6 fruit fly cellular contexts compared by ENCODE assay signal in the genomic region with DNA sequence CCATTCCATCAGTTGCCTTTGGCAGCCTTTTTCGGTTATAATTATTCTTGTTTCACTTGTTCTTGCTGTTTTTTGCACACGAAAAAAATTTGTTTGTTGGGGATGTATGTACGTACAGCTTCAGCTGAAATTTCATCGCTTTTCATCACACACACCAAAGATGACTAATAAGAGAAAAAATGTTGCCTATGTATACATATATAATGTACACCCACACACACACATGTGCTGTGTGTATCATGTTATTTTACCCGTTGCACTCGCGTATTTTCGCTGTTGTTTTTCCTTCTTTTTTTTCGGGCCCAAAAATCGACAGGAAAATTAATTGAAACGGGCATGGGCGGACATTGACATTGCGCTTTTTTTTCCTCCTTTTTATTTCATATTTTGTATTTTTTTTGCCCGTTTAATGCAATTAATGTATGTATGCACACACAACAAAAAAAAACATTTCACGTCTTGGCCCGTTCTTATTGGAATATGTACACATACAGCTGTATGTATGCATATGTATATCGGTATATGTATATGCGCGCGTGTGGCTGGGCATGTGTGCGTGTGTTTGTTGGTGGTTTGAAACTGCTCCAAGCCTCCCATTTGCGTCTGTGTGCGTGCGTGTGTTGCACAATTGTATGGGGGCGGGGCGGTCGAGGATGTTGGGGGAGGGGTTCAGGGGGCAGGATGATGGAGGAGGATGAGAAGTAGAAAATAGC.
TF ChIP-seq lines count a peak whose summit lies in the region.

No protein-coding gene starts in this region.

- TF ChIP-seq CTCF in whole organism, embryonic (GFP tag; optimal IDR thresholded peaks at IDR 0.05; lab: Kevin White, UChicago): no peak

TF ChIP-seq in whole organism, 6 proteins besides CTCF, POLR2A, EP300 and RAD21:
- TF ChIP-seq pan (optimal IDR thresholded peaks at IDR 0.05; lab: Kevin White, UChicago) (peak; percentile 28), usp (GFP tag; optimal IDR thresholded peaks at IDR 0.05; lab: Kevin White, UChicago) (no peak), psq (optimal IDR thresholded peaks at IDR 0.05; lab: Kevin White, UChicago) (no peak), CG8478 (optimal IDR thresholded peaks at IDR 0.05; lab: Kevin White, UChicago) (peak; percentile 65)

TF ChIP-seq in whole organism, adult, 20 proteins besides CTCF, POLR2A, EP300 and RAD21:
- TF ChIP-seq CG14711 (tag; optimal IDR thresholded peaks at IDR 0.05; lab: Kevin White, UChicago) (no peak), Hr96 (GFP tag; optimal IDR thresholded peaks at IDR 0.05; lab: Kevin White, UChicago) (no peak), pad (GFP tag; optimal IDR thresholded peaks at IDR 0.05; lab: Kevin White, UChicago) (peak; percentile 29), kay (GFP tag; lab: Kevin White, UChicago; ENCODE audit: borderline replicate concordance) (peak; percentile 91), ovo (GFP tag; optimal IDR thresholded peaks at IDR 0.05; lab: Kevin White, UChicago) (peak; percentile 23), CG33017 (tag; optimal IDR thresholded peaks at IDR 0.05; lab: Kevin White, UChicago) (no peak)
TF ChIP-seq in whole organism, adult: peak in this region for 3.

TF ChIP-seq in whole organism, embryonic, 481 proteins besides CTCF, POLR2A, EP300 and RAD21:
- TF ChIP-seq bsh (GFP tag; optimal IDR thresholded peaks at IDR 0.05; lab: Kevin White, UChicago) (peak in 1 of 2 experiments; percentile 3), nom (GFP tag; optimal IDR thresholded peaks at IDR 0.05; lab: Kevin White, UChicago) (peak; percentile 39), CG12236 (GFP tag; optimal IDR thresholded peaks at IDR 0.05; lab: Kevin White, UChicago) (no peak), dm (GFP tag; optimal IDR thresholded peaks at IDR 0.05; lab: Kevin White, UChicago) (no peak), cg (GFP tag; optimal IDR thresholded peaks at IDR 0.05; lab: Kevin White, UChicago) (peak; percentile 85)

TF ChIP-seq in whole organism, prepupa, 60 proteins besides CTCF, POLR2A, EP300 and RAD21 (continues in another document):
- peak; percentile 13 for TF ChIP-seq fd59A (GFP tag; optimal IDR thresholded peaks at IDR 0.05; lab: Kevin White, UChicago)
- peak; percentile 33 for TF ChIP-seq CG6808 (GFP tag; optimal IDR thresholded peaks at IDR 0.05; lab: Kevin White, UChicago)
- TF ChIP-seq CG1621 (tag; optimal IDR thresholded peaks at IDR 0.05; lab: Kevin White, UChicago): no peak
- no peak for TF ChIP-seq CG6792 (GFP tag; optimal IDR thresholded peaks at IDR 0.05; lab: Kevin White, UChicago)
- TF ChIP-seq Sox15 (GFP tag; optimal IDR thresholded peaks at IDR 0.05; lab: Kevin White, UChicago): no peak
- no peak for TF ChIP-seq CG3919 (GFP tag; optimal IDR thresholded peaks at IDR 0.05; lab: Kevin White, UChicago)
- TF ChIP-seq CG7368 (GFP tag; optimal IDR thresholded peaks at IDR 0.05; lab: Kevin White, UChicago): no peak
- TF ChIP-seq Eip75B (GFP tag; optimal IDR thresholded peaks at IDR 0.05; lab: Kevin White, UChicago): peak; percentile 21
- TF ChIP-seq ss (GFP tag; optimal IDR thresholded peaks at IDR 0.05; lab: Kevin White, UChicago): peak; percentile 30 to 65
- TF ChIP-seq topi (GFP tag; optimal IDR thresholded peaks at IDR 0.05; lab: Kevin White, UChicago): no peak
- TF ChIP-seq CG9139 (GFP tag; optimal IDR thresholded peaks at IDR 0.05; lab: Kevin White, UChicago): peak; percentile 30
- TF ChIP-seq Hr39 (GFP tag; optimal IDR thresholded peaks at IDR 0.05; lab: Kevin White, UChicago): no peak
- peak; percentile 32 for TF ChIP-seq CG6276 (GFP tag; optimal IDR thresholded peaks at IDR 0.05; lab: Kevin White, UChicago)
- TF ChIP-seq spab (GFP tag; optimal IDR thresholded peaks at IDR 0.05; lab: Kevin White, UChicago): peak; percentile 32
- no peak for TF ChIP-seq CG8119 (GFP tag; IDR thresholded peaks at IDR 0.05; lab: Robert Waterston, UW)
- TF ChIP-seq CG31627 (GFP tag; optimal IDR thresholded peaks at IDR 0.05; lab: Kevin White, UChicago): no peak
- no peak for TF ChIP-seq achi (GFP tag; optimal IDR thresholded peaks at IDR 0.05; lab: Kevin White, UChicago)
- no peak for TF ChIP-seq CG10631 (GFP tag; optimal IDR thresholded peaks at IDR 0.05; lab: Kevin White, UChicago)
- TF ChIP-seq CG16779 (tag; optimal IDR thresholded peaks at IDR 0.05; lab: Kevin White, UChicago): peak; percentile 25
- TF ChIP-seq salr (GFP tag; optimal IDR thresholded peaks at IDR 0.05; lab: Kevin White, UChicago): no peak
- no peak for TF ChIP-seq fd85E (GFP tag; optimal IDR thresholded peaks at IDR 0.05; lab: Kevin White, UChicago)
- TF ChIP-seq Gug (GFP tag; IDR thresholded peaks at IDR 0.05; lab: Robert Waterston, UW): no peak
- no peak for TF ChIP-seq fkh (GFP tag; optimal IDR thresholded peaks at IDR 0.05; lab: Kevin White, UChicago)
- TF ChIP-seq Eip78C (GFP tag; lab: Kevin White, UChicago): peak; percentile 82

TF ChIP-seq in whole organism, pupa, 21 proteins besides CTCF, POLR2A, EP300 and RAD21:
- TF ChIP-seq CG15710 (tag; optimal IDR thresholded peaks at IDR 0.05; lab: Kevin White, UChicago) (peak; percentile 10), CG8159 (tag; optimal IDR thresholded peaks at IDR 0.05; lab: Kevin White, UChicago) (peak; percentile 13), D1 (tag; optimal IDR thresholded peaks at IDR 0.05; lab: Kevin White, UChicago) (no peak), gl (tag; optimal IDR thresholded peaks at IDR 0.05; lab: Kevin White, UChicago) (peak; percentile 17), CG4496 (GFP tag; IDR thresholded peaks at IDR 0.05; lab: Robert Waterston, UW) (no peak), EcR (GFP tag; optimal IDR thresholded peaks at IDR 0.05; lab: Kevin White, UChicago) (peak; percentile 50), Pif1B (GFP tag; optimal IDR thresholded peaks at IDR 0.05; lab: Kevin White, UChicago) (peak; percentile 47), Pif1A (GFP tag; optimal IDR thresholded peaks at IDR 0.05; lab: Kevin White, UChicago) (peak; percentile 11), CG12605 (GFP tag; IDR thresholded peaks at IDR 0.05; lab: Robert Waterston, UW) (peak; percentile 10; the same call in 1 of the 2 replicates), CG34367 (tag; optimal IDR thresholded peaks at IDR 0.05; lab: Kevin White, UChicago) (peak; percentile 4)

TF ChIP-seq in whole organism, wandering third instar larva, 38 proteins besides CTCF, POLR2A, EP300 and RAD21:
- peak; percentile 7 for TF ChIP-seq Hnf4 (GFP tag; optimal IDR thresholded peaks at IDR 0.05; lab: Kevin White, UChicago)
- peak; percentile 42 for TF ChIP-seq Sp1 (GFP tag; optimal IDR thresholded peaks at IDR 0.05; lab: Kevin White, UChicago)
- TF ChIP-seq Abd-B (GFP tag; optimal IDR thresholded peaks at IDR 0.05; lab: Kevin White, UChicago): no peak
- peak; percentile 14 for TF ChIP-seq N (GFP tag; optimal IDR thresholded peaks at IDR 0.05; lab: Kevin White, UChicago)
- no peak for TF ChIP-seq OdsH (GFP tag; optimal IDR thresholded peaks at IDR 0.05; lab: Kevin White, UChicago)
- TF ChIP-seq Jra (GFP tag; optimal IDR thresholded peaks at IDR 0.05; lab: Kevin White, UChicago): peak; percentile 7
TF ChIP-seq in whole organism, wandering third instar larva: peak in this region for 4.
